Worm (Caenorhabditis elegans): ENCODE data around the gene scl-2.

DNA sequence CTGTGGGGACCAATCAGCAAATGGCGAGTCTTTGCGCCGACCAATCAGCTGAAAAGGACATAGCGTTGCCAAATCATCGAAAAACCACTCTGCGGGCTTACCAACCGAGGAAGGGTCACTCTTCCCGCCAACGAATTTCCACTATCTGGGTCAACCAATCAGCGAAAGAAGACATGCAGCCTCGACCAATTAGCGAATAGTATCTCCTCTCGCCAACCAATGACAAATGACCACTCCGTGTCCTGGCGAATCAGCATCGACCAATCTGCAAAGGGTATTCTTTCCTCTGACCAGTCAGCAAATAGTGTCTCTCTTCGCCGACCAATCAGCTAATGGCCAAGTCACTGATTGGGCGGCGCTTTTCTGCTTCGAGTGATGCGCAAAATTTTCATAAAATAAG lies 16.0 kb upstream of the scl-2 start:
- TF ChIP-seq elt-2 (tag; optimal IDR thresholded peaks at IDR 0.05) (no peak), ets-4 (tag; optimal IDR thresholded peaks at IDR 0.05) (no peak), pqm-1 (tag; optimal IDR thresholded peaks at IDR 0.05) (no peak), che-1 (tag; optimal IDR thresholded peaks at IDR 0.05) (no peak), ama-1 (optimal IDR thresholded peaks at IDR 0.05) (no peak), eyg-1 (tag; optimal IDR thresholded peaks at IDR 0.05) (no peak)

Data from whole organism, late embryonic.